Fruit fly (Drosophila melanogaster) whole organism, embryonic: ENCODE data around the gene CG42784.

Source experiments
- Ada2b ChIP-seq: fragments of 200-800 bp; sonication (Bioruptor generic); IDR thresholded peaks from 2 replicates; pipeline ENCODE4 v1.3.6; 2022; ENCODE audit warnings: missing biosample characterization, missing genetic modification characterization
- B-H1 ChIP-seq: fragments of 200-800 bp; sonication (Bioruptor generic); IDR thresholded peaks from 3 replicates; pipeline ENCODE4 v1.3.6; 2022; ENCODE audit warnings: missing biosample characterization, missing genetic modification characterization
- CG11247 ChIP-seq: fragments of 200-800 bp; sonication (Bioruptor generic); IDR thresholded peaks from 2 replicates; pipeline ENCODE4 v1.3.6; 2022; ENCODE audit warnings: missing biosample characterization, missing genetic modification characterization
- CG11398 ChIP-seq: fragments of 200-800 bp; sonication (Bioruptor generic); optimal IDR thresholded peaks from 2 replicates; lab custom pipeline; 2016; ENCODE audit warnings: missing biosample characterization, missing genetic modification characterization
- CG12071 ChIP-seq: fragments of 200-800 bp; sonication (Bioruptor generic); optimal IDR thresholded peaks from 3 replicates; lab custom pipeline; 2018; ENCODE audit warnings: missing biosample characterization, mild to moderate bottlenecking, missing genetic modification characterization
- CG12391 ChIP-seq: fragments of 200-800 bp; sonication (Bioruptor generic); optimal IDR thresholded peaks from 3 replicates; lab custom pipeline; 2018; ENCODE audit warnings: missing biosample characterization, mild to moderate bottlenecking, missing genetic modification characterization, moderate library complexity
- CG12769 ChIP-seq: fragments of 200-800 bp; sonication (Bioruptor generic); optimal IDR thresholded peaks from 2 replicates; lab custom pipeline; 2019; ENCODE audit warnings: missing biosample characterization, mild to moderate bottlenecking, missing genetic modification characterization, moderate library complexity
- CG14965 ChIP-seq: fragments of 200-800 bp; sonication (Bioruptor generic); optimal IDR thresholded peaks from 2 replicates; lab custom pipeline; 2016; ENCODE audit warnings: missing biosample characterization, missing genetic modification characterization, borderline replicate concordance
- CG1603 ChIP-seq: fragments of 200-800 bp; sonication (Bioruptor generic); optimal IDR thresholded peaks from 2 replicates; lab custom pipeline; 2019; ENCODE audit warnings: missing biosample characterization, mild to moderate bottlenecking, missing genetic modification characterization, moderate library complexity
- CG17361 ChIP-seq: fragments of 200-800 bp; sonication (Bioruptor generic); IDR thresholded peaks from 3 replicates; pipeline ENCODE4 v1.3.6; 2022; ENCODE audit warnings: missing biosample characterization, missing genetic modification characterization
- CG18619 ChIP-seq: fragments of 200-800 bp; sonication (Bioruptor generic); optimal IDR thresholded peaks from 3 replicates; lab custom pipeline; 2017; ENCODE audit warnings: missing biosample characterization, mild to moderate bottlenecking, missing genetic modification characterization
- CG2116 ChIP-seq: fragments of 200-800 bp; sonication (Bioruptor generic); optimal IDR thresholded peaks from 3 replicates; lab custom pipeline; 2018; ENCODE audit warnings: missing biosample characterization, mild to moderate bottlenecking, missing genetic modification characterization
- CG32772 ChIP-seq: fragments of 200-800 bp; sonication (Bioruptor generic); IDR thresholded peaks from 2 replicates; pipeline ENCODE4 v1.3.6; 2022; ENCODE audit warnings: missing biosample characterization, missing genetic modification characterization
- CG4424 ChIP-seq: fragments of 200-800 bp; sonication (Bioruptor generic); optimal IDR thresholded peaks from 3 replicates; lab custom pipeline; 2016; ENCODE audit warnings: missing biosample characterization, missing genetic modification characterization
- CG6813 ChIP-seq: fragments of 200-800 bp; sonication (Bioruptor generic); optimal IDR thresholded peaks from 2 replicates; lab custom pipeline; 2017; ENCODE audit warnings: missing biosample characterization, missing genetic modification characterization, mild to moderate bottlenecking, moderate library complexity, missing genetic modification reagents
- CG7745 ChIP-seq: fragments of 200-800 bp; sonication (Bioruptor generic); optimal IDR thresholded peaks from 2 replicates; lab custom pipeline; 2018; ENCODE audit warnings: missing biosample characterization, mild to moderate bottlenecking, missing genetic modification characterization, moderate library complexity
- CG7786 ChIP-seq: fragments of 200-800 bp; sonication (Bioruptor generic); optimal IDR thresholded peaks from 2 replicates; lab custom pipeline; 2016; ENCODE audit warnings: missing biosample characterization, missing genetic modification characterization
- CG7839 ChIP-seq: fragments of 200-800 bp; sonication (Bioruptor generic); optimal IDR thresholded peaks from 3 replicates; lab custom pipeline; 2018; ENCODE audit warnings: missing biosample characterization, mild to moderate bottlenecking, missing genetic modification characterization, moderate library complexity
- CG7928 ChIP-seq: fragments of 200-800 bp; sonication (Bioruptor generic); optimal IDR thresholded peaks from 2 replicates; lab custom pipeline; 2017; ENCODE audit warnings: missing biosample characterization, mild to moderate bottlenecking, missing genetic modification characterization
- Dip3 ChIP-seq: fragments of 200-800 bp; sonication (Bioruptor generic); optimal IDR thresholded peaks from 3 replicates; lab custom pipeline; 2016; ENCODE audit warnings: missing biosample characterization, missing genetic modification characterization
- Fer1 ChIP-seq: fragments of 200-800 bp; sonication (Bioruptor generic); optimal IDR thresholded peaks from 2 replicates; lab custom pipeline; 2017; ENCODE audit warnings: missing biosample characterization, mild to moderate bottlenecking, missing genetic modification characterization
- Fer3 ChIP-seq: fragments of 200-800 bp; sonication (Bioruptor generic); optimal IDR thresholded peaks from 2 replicates; lab custom pipeline; 2018; ENCODE audit warnings: missing biosample characterization, mild to moderate bottlenecking, missing genetic modification characterization, moderate library complexity
- Gsc ChIP-seq: fragments of 200-800 bp; sonication (Bioruptor generic); IDR thresholded peaks from 2 replicates; pipeline ENCODE4 v1.3.6; 2022; ENCODE audit warnings: missing biosample characterization, missing genetic modification characterization
- H15 ChIP-seq: fragments of 200-800 bp; sonication (Bioruptor generic); IDR thresholded peaks from 3 replicates; pipeline ENCODE4 v1.3.6; 2022; ENCODE audit warnings: missing biosample characterization, missing genetic modification characterization
- HLH4C ChIP-seq: fragments of 200-800 bp; sonication (Bioruptor generic); IDR thresholded peaks from 3 replicates; pipeline ENCODE4 v1.3.6; 2022; ENCODE audit warnings: missing biosample characterization, missing genetic modification characterization; ENCODE audit not compliant: partially characterized antibody
- Hand ChIP-seq: fragments of 200-800 bp; sonication (Bioruptor generic); optimal IDR thresholded peaks from 2 replicates; lab custom pipeline; 2017; ENCODE audit warnings: mild to moderate bottlenecking, missing biosample characterization, missing genetic modification reagents, missing genetic modification characterization
- Hey ChIP-seq: fragments of 200-800 bp; sonication (Bioruptor generic); optimal IDR thresholded peaks from 3 replicates; lab custom pipeline; 2018; ENCODE audit warnings: missing biosample characterization, mild to moderate bottlenecking, missing genetic modification characterization
- HmgD ChIP-seq: fragments of 200-800 bp; sonication (Bioruptor generic); optimal IDR thresholded peaks from 3 replicates; lab custom pipeline; 2016; ENCODE audit warnings: missing biosample characterization, missing genetic modification characterization
- PHDP ChIP-seq: fragments of 200-800 bp; sonication (Bioruptor generic); optimal IDR thresholded peaks from 3 replicates; lab custom pipeline; 2018; ENCODE audit warnings: missing biosample characterization, mild to moderate bottlenecking, missing genetic modification characterization, moderate library complexity
- Ptx1 ChIP-seq: fragments of 200-800 bp; sonication (Bioruptor generic); IDR thresholded peaks from 2 replicates; pipeline ENCODE4 v1.3.6; 2022; ENCODE audit warnings: missing biosample characterization, missing genetic modification characterization
- Xrp1 ChIP-seq: fragments of 200-800 bp; sonication (Bioruptor generic); IDR thresholded peaks from 2 replicates; pipeline ENCODE4 v1.3.6; 2022; ENCODE audit warnings: missing biosample characterization, missing genetic modification characterization
- ase ChIP-seq: fragments of 200-800 bp; sonication (Bioruptor generic); IDR thresholded peaks from 3 replicates; pipeline ENCODE4 v1.3.6; 2022; ENCODE audit warnings: missing biosample characterization, missing genetic modification characterization
- bsh ChIP-seq, 2 experiments: fragments of 200-800 bp; sonication (Bioruptor generic); optimal IDR thresholded peaks; 2 replicates each; lab custom pipeline; 2017 to 2018; ENCODE audit warnings: mild to moderate bottlenecking in 2 of 2, missing biosample characterization in 2 of 2, missing genetic modification characterization in 2 of 2, moderate library complexity in 1 of 2
- btn ChIP-seq: fragments of 200-800 bp; sonication (Bioruptor generic); optimal IDR thresholded peaks from 2 replicates; lab custom pipeline; 2016; ENCODE audit warnings: missing biosample characterization, missing genetic modification characterization
- cg ChIP-seq: fragments of 200-800 bp; sonication (Bioruptor generic); optimal IDR thresholded peaks from 3 replicates; lab custom pipeline; 2019; ENCODE audit warnings: missing biosample characterization, mild to moderate bottlenecking, missing genetic modification characterization, moderate library complexity
- chm ChIP-seq: fragments of 200-800 bp; sonication (Bioruptor generic); IDR thresholded peaks from 2 replicates; pipeline ENCODE4 v1.3.6; 2022; ENCODE audit warnings: missing biosample characterization, missing genetic modification characterization
- crol ChIP-seq: fragments of 200-800 bp; sonication (Bioruptor generic); IDR thresholded peaks from 2 replicates; pipeline ENCODE4 v1.3.6; 2022; ENCODE audit warnings: missing biosample characterization, missing genetic modification characterization
- dati ChIP-seq: fragments of 200-800 bp; sonication (Bioruptor generic); IDR thresholded peaks from 2 replicates; pipeline ENCODE4 v1.3.6; 2022; ENCODE audit warnings: missing biosample characterization, missing genetic modification characterization
- dmrt11E ChIP-seq: fragments of 200-800 bp; sonication (Bioruptor generic); optimal IDR thresholded peaks from 3 replicates; lab custom pipeline; 2018; ENCODE audit warnings: missing biosample characterization, mild to moderate bottlenecking, missing genetic modification characterization, moderate library complexity
- esg ChIP-seq: fragments of 200-800 bp; sonication (Bioruptor generic); conservative IDR thresholded peaks from 2 replicates; pipeline ENCODE4 v1.3.6; 2022; ENCODE audit warnings: missing biosample characterization, missing genetic modification characterization
- eve ChIP-seq, 2 experiments: fragments of >200 bp; optimal IDR thresholded peaks; 2 replicates each; lab custom pipeline; 2017; ENCODE audit warnings: missing biosample characterization in 2 of 2, missing genetic modification characterization in 2 of 2
- ftz-f1 ChIP-seq: fragments of 200-800 bp; sonication (Bioruptor generic); optimal IDR thresholded peaks from 2 replicates; lab custom pipeline; 2016; ENCODE audit warnings: missing biosample characterization, missing genetic modification characterization
- gt ChIP-seq: fragments of 200-800 bp; sonication (Bioruptor generic); IDR thresholded peaks from 2 replicates; pipeline ENCODE4 v1.3.6; 2022; ENCODE audit warnings: missing biosample characterization, missing genetic modification characterization
- klu ChIP-seq: fragments of 200-800 bp; sonication (Bioruptor generic); IDR thresholded peaks from 2 replicates; pipeline ENCODE4 v1.3.6; 2022; ENCODE audit warnings: missing biosample characterization, missing genetic modification characterization
- lola ChIP-seq, 3 experiments: fragments of >200 bp in 2 of 3; fragments of 200-800 bp in 1 of 3; sonication (Bioruptor generic) in 1 of 3; optimal IDR thresholded peaks; 2 replicates each; lab custom pipeline; 2017 to 2019; ENCODE audit warnings: missing biosample characterization in 3 of 3, missing genetic modification characterization in 3 of 3, mild to moderate bottlenecking in 1 of 3, moderate library complexity in 1 of 3
- ro ChIP-seq: fragments of 200-800 bp; sonication (Bioruptor generic); IDR thresholded peaks from 2 replicates; pipeline ENCODE4 v1.3.6; 2022; ENCODE audit warnings: missing biosample characterization, missing genetic modification characterization
- sima ChIP-seq: fragments of 200-800 bp; sonication (Bioruptor generic); optimal IDR thresholded peaks from 2 replicates; lab custom pipeline; 2016; ENCODE audit warnings: missing biosample characterization, missing genetic modification characterization
- unc-4 ChIP-seq: fragments of 200-800 bp; sonication (Bioruptor generic); IDR thresholded peaks from 2 replicates; pipeline ENCODE4 v1.3.6; 2022; ENCODE audit warnings: missing biosample characterization, missing genetic modification characterization; ENCODE audit not compliant: partially characterized antibody
- wor ChIP-seq: fragments of 200-800 bp; sonication (Bioruptor generic); IDR thresholded peaks from 2 replicates; pipeline ENCODE4 v1.3.6; 2022; ENCODE audit warnings: missing biosample characterization, missing genetic modification characterization

CG42784 gene

DNA sequence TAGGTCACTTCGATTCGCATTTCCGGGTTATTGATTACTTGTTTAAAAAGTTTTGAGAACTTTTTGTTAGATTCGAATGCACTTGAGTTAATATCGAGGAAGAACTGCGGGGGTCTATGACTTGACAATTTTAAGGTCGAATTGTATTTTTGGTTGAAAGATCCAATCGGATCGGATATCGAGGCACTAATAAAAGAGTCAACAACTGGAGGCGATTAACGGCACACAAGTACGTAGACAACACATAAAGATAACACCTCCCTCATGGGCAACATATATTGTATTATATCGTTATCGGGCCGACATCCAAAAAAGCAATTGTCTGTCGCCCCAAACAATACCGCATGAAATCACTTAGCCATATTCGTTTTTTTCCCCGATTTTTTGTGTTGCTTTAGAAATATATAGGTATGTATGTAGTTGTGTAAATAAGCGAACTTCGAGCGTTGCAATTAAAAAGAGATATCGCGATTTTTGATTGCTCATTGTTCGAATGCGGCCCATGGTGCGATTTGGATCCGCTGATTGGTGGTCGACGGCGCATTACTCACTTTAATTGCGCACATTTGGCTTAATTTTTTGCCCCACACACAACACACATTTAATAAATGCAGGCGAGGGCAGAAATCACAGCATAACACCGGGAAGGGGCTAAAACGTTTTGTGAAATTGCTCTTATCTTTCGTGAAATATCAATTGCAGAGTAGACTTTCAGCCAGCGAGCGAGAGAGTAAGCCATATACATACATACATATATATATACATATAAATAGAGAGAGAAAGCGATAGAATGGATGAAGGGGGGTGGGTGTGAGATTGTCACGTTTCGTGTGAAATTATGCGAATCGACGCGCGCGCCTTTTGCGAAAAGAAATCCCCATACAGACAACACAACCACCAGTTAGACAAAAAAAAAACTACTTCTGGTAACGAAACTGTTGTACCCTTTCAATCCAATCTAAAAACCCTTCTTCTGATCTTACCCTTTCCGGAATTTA, 95.9 kb downstream of the CG42784 start (continued):
- TF ChIP-seq CG1603, result no peak
- TF ChIP-seq CG17361 (GFP tag; lab: Robert Waterston, UW), result no peak
- no peak for TF ChIP-seq HLH4C
- TF ChIP-seq Ada2b (GFP tag; lab: Robert Waterston, UW), result no peak
- no peak for TF ChIP-seq dmrt11E (tag; lab: Kevin White, UChicago)
- no peak for TF ChIP-seq B-H1 (GFP tag; lab: Robert Waterston, UW)
- no peak for TF ChIP-seq CG18619 (GFP tag; lab: Kevin White, UChicago)
- TF ChIP-seq HmgD, result no peak
- no peak for TF ChIP-seq CG14965 (GFP tag; lab: Kevin White, UChicago)
- TF ChIP-seq Dip3 (GFP tag; lab: Kevin White, UChicago), result no peak
- no peak for TF ChIP-seq CG7745
- TF ChIP-seq Hand (GFP tag; lab: Kevin White, UChicago), result no peak
- TF ChIP-seq H15 (GFP tag; lab: Robert Waterston, UW), result no peak
- no peak for TF ChIP-seq CG12769 (tag; lab: Kevin White, UChicago)
- TF ChIP-seq wor (GFP tag; lab: Robert Waterston, UW), result no peak
- TF ChIP-seq esg (GFP tag; lab: Robert Waterston, UW), result no peak
- no peak for TF ChIP-seq CG11247 (GFP tag; lab: Robert Waterston, UW)
- no peak for TF ChIP-seq CG7928 (GFP tag; lab: Kevin White, UChicago)
- TF ChIP-seq gt (GFP tag; lab: Robert Waterston, UW), result no peak
- TF ChIP-seq CG2116 (GFP tag; lab: Kevin White, UChicago), result no peak
- TF ChIP-seq klu (GFP tag; lab: Robert Waterston, UW), result no peak
- no peak for TF ChIP-seq bsh (GFP tag; optimal IDR thresholded peaks at IDR 0.05; lab: Kevin White, UChicago)
- no peak for TF ChIP-seq CG32772 (GFP tag; lab: Robert Waterston, UW)
- TF ChIP-seq eve (GFP tag; optimal IDR thresholded peaks at IDR 0.05; lab: Kevin White, UChicago), result peak in 1 of 2 experiments; percentile 14
- TF ChIP-seq unc-4 (GFP tag; lab: Robert Waterston, UW), result no peak
- no peak for TF ChIP-seq Fer1 (GFP tag; lab: Kevin White, UChicago)
- TF ChIP-seq ftz-f1 (GFP tag; lab: Kevin White, UChicago), result no peak
- TF ChIP-seq Xrp1 (GFP tag; lab: Robert Waterston, UW), result no peak
- peak; percentile 63; the same call in 1 of the 2 replicates for TF ChIP-seq crol (GFP tag; lab: Robert Waterston, UW)
- no peak for TF ChIP-seq CG11398 (GFP tag; lab: Kevin White, UChicago)
- TF ChIP-seq CG6813 (GFP tag; lab: Kevin White, UChicago), result no peak
- TF ChIP-seq ro (GFP tag; lab: Robert Waterston, UW), result no peak
- no peak for TF ChIP-seq dati
- no peak for TF ChIP-seq btn (GFP tag; lab: Kevin White, UChicago)
- no peak for TF ChIP-seq Ptx1 (GFP tag; lab: Robert Waterston, UW)
- no peak for TF ChIP-seq sima
- TF ChIP-seq cg (GFP tag; lab: Kevin White, UChicago), result no peak
- no peak for TF ChIP-seq chm
- no peak for TF ChIP-seq PHDP (tag; lab: Kevin White, UChicago)
- TF ChIP-seq CG7786 (GFP tag; lab: Kevin White, UChicago), result no peak
- no peak for TF ChIP-seq CG12071
- TF ChIP-seq CG12391 (tag; lab: Kevin White, UChicago), result no peak
- TF ChIP-seq ase (GFP tag; lab: Robert Waterston, UW), result no peak
- no peak for TF ChIP-seq Gsc (GFP tag; lab: Robert Waterston, UW)
- no peak for TF ChIP-seq lola (GFP tag; optimal IDR thresholded peaks at IDR 0.05; lab: Kevin White, UChicago)
- TF ChIP-seq CG7839 (tag; lab: Kevin White, UChicago), result no peak
- TF ChIP-seq Fer3 (tag; lab: Kevin White, UChicago), result no peak
- TF ChIP-seq Hey, result no peak
- no peak for TF ChIP-seq CG4424
